Fruit fly (Drosophila melanogaster) whole organism, embryonic: ENCODE results near the gene Fer3.

Experiments used
- Aef1 ChIP-seq: fragments of 200-800 bp; sonication (Bioruptor generic); IDR thresholded peaks from 3 replicates; pipeline ENCODE4 v1.3.6; 2022; ENCODE audit warnings: missing biosample characterization, missing genetic modification characterization
- Asciz ChIP-seq: fragments of 200-800 bp; sonication (Bioruptor generic); optimal IDR thresholded peaks from 2 replicates; lab custom pipeline; 2017; ENCODE audit warnings: missing biosample characterization, mild to moderate bottlenecking, missing genetic modification characterization, missing genetic modification reagents
- Atf-2 ChIP-seq: fragments of 200-800 bp; sonication (Bioruptor generic); optimal IDR thresholded peaks from 2 replicates; lab custom pipeline; 2016; ENCODE audit warnings: missing biosample characterization, missing genetic modification characterization
- Atf3 ChIP-seq: fragments of 200-800 bp; sonication (Bioruptor generic); optimal IDR thresholded peaks from 3 replicates; lab custom pipeline; 2016; ENCODE audit warnings: missing biosample characterization, missing genetic modification characterization
- Bgb ChIP-seq: fragments of 200-800 bp; sonication (Bioruptor generic); IDR thresholded peaks from 2 replicates; pipeline ENCODE4 v1.3.6; 2022; ENCODE audit warnings: missing biosample characterization, missing genetic modification characterization; ENCODE audit not compliant: partially characterized antibody
- BtbVII ChIP-seq: fragments of 200-800 bp; sonication (Bioruptor generic); optimal IDR thresholded peaks from 3 replicates; lab custom pipeline; 2017; ENCODE audit warnings: missing biosample characterization, mild to moderate bottlenecking, missing genetic modification characterization
- CG11085 ChIP-seq: fragments of 200-800 bp; sonication (Bioruptor generic); IDR thresholded peaks from 2 replicates; pipeline ENCODE4 v1.3.6; 2022; ENCODE audit warnings: missing biosample characterization, missing genetic modification characterization
- CG11696 ChIP-seq: fragments of 200-800 bp; sonication (Bioruptor generic); IDR thresholded peaks from 2 replicates; pipeline ENCODE4 v1.3.6; 2022; ENCODE audit warnings: missing biosample characterization, missing genetic modification characterization
- CG12155 ChIP-seq: fragments of 200-800 bp; sonication (Bioruptor generic); optimal IDR thresholded peaks from 3 replicates; lab custom pipeline; 2016; ENCODE audit warnings: missing biosample characterization, missing genetic modification characterization
- CG1233 ChIP-seq: fragments of 200-800 bp; sonication (Bioruptor generic); optimal IDR thresholded peaks from 4 replicates; lab custom pipeline; 2018; ENCODE audit warnings: missing biosample characterization, mild to moderate bottlenecking, missing genetic modification characterization
- CG12942 ChIP-seq: fragments of 200-800 bp; sonication (Bioruptor generic); optimal IDR thresholded peaks from 3 replicates; lab custom pipeline; 2016; ENCODE audit warnings: missing biosample characterization, missing genetic modification characterization
- CG1529 ChIP-seq: fragments of 200-800 bp; sonication (Bioruptor generic); optimal IDR thresholded peaks from 3 replicates; lab custom pipeline; 2018; ENCODE audit warnings: missing biosample characterization, missing genetic modification characterization
- CG15514 ChIP-seq: fragments of 200-800 bp; sonication (Bioruptor generic); optimal IDR thresholded peaks from 3 replicates; lab custom pipeline; 2017; ENCODE audit warnings: missing biosample characterization, missing genetic modification characterization, mild to moderate bottlenecking, moderate library complexity, missing genetic modification reagents
- CG17568 ChIP-seq: fragments of 200-800 bp; sonication (Bioruptor generic); optimal IDR thresholded peaks from 2 replicates; lab custom pipeline; 2018; ENCODE audit warnings: missing biosample characterization, mild to moderate bottlenecking, missing genetic modification characterization, moderate library complexity
- CG17829 ChIP-seq: fragments of 200-800 bp; optimal IDR thresholded peaks from 2 replicates; lab custom pipeline; 2019; ENCODE audit warnings: missing biosample characterization, mild to moderate bottlenecking, missing genetic modification characterization, moderate library complexity
- CG43689 ChIP-seq: fragments of 200-800 bp; sonication (Bioruptor generic); IDR thresholded peaks from 2 replicates; pipeline ENCODE4 v1.3.6; 2022; ENCODE audit warnings: missing biosample characterization, missing genetic modification characterization
- CG4404 ChIP-seq: fragments of 200-800 bp; sonication (Bioruptor generic); IDR thresholded peaks from 2 replicates; pipeline ENCODE4 v1.3.6; 2022; ENCODE audit warnings: missing biosample characterization, missing genetic modification characterization
- CG4820 ChIP-seq: fragments of 200-800 bp; sonication (Bioruptor generic); optimal IDR thresholded peaks from 3 replicates; lab custom pipeline; 2016; ENCODE audit warnings: missing biosample characterization, missing genetic modification characterization
- CG8944 ChIP-seq: fragments of 200-800 bp; sonication (Bioruptor generic); optimal IDR thresholded peaks from 3 replicates; lab custom pipeline; 2016; ENCODE audit warnings: missing biosample characterization, missing genetic modification characterization
- CG9797 ChIP-seq: fragments of 200-800 bp; sonication (Bioruptor generic); optimal IDR thresholded peaks from 3 replicates; lab custom pipeline; 2018; ENCODE audit warnings: missing biosample characterization, mild to moderate bottlenecking, missing genetic modification characterization
- Chrac-16 ChIP-seq: fragments of 200-800 bp; sonication (Bioruptor generic); optimal IDR thresholded peaks from 3 replicates; lab custom pipeline; 2016; ENCODE audit warnings: missing biosample characterization, missing genetic modification characterization
- CoRest ChIP-seq: fragments of 200-800 bp; sonication (Bioruptor generic); optimal IDR thresholded peaks from 3 replicates; lab custom pipeline; 2018; ENCODE audit warnings: missing biosample characterization, mild to moderate bottlenecking, missing genetic modification characterization, moderate library complexity
- CrebB ChIP-seq: fragments of 200-800 bp; sonication (Bioruptor generic); optimal IDR thresholded peaks from 3 replicates; lab custom pipeline; 2018; ENCODE audit warnings: missing biosample characterization, mild to moderate bottlenecking, missing genetic modification characterization
- D19A ChIP-seq: fragments of 200-800 bp; optimal IDR thresholded peaks from 3 replicates; lab custom pipeline; 2019; ENCODE audit warnings: missing biosample characterization, mild to moderate bottlenecking, missing genetic modification characterization, moderate library complexity
- Dbx ChIP-seq: fragments of 200-800 bp; sonication (Bioruptor generic); IDR thresholded peaks from 3 replicates; pipeline ENCODE4 v1.3.6; 2022; ENCODE audit warnings: missing biosample characterization, missing genetic modification characterization
- Dip2 ChIP-seq: fragments of 200-800 bp; sonication (Bioruptor generic); IDR thresholded peaks from 2 replicates; pipeline ENCODE4 v1.3.6; 2022; ENCODE audit warnings: missing biosample characterization, missing genetic modification characterization
- Gug ChIP-seq: fragments of 200-800 bp; sonication (Bioruptor generic); IDR thresholded peaks from 4 replicates; pipeline ENCODE4 v1.3.6; 2022; ENCODE audit warnings: missing biosample characterization, missing genetic modification characterization
- HHEX ChIP-seq: fragments of 200-800 bp; sonication (Bioruptor generic); optimal IDR thresholded peaks from 3 replicates; lab custom pipeline; 2017; ENCODE audit warnings: missing biosample characterization, mild to moderate bottlenecking, missing genetic modification characterization, missing genetic modification reagents
- MBD-R2 ChIP-seq: fragments of 200-800 bp; sonication (Bioruptor generic); IDR thresholded peaks from 2 replicates; pipeline ENCODE4 v1.3.6; 2022; ENCODE audit warnings: missing biosample characterization, missing genetic modification characterization
- Max ChIP-seq: fragments of 200-800 bp; sonication (Bioruptor generic); optimal IDR thresholded peaks from 2 replicates; lab custom pipeline; 2016; ENCODE audit warnings: missing biosample characterization, mild to moderate bottlenecking, missing genetic modification characterization
- Mrtf ChIP-seq: fragments of 200-800 bp; sonication (Bioruptor generic); IDR thresholded peaks from 3 replicates; pipeline ENCODE4 v1.3.6; 2022; ENCODE audit warnings: missing biosample characterization, missing genetic modification characterization
- Sin3A ChIP-seq: fragments of >200 bp; optimal IDR thresholded peaks from 2 replicates; lab custom pipeline; 2018
- Sry-δ ChIP-seq: fragments of 200-800 bp; sonication (Bioruptor generic); optimal IDR thresholded peaks from 2 replicates; lab custom pipeline; 2016; ENCODE audit warnings: missing biosample characterization, missing genetic modification characterization
- cato ChIP-seq: fragments of 200-800 bp; sonication (Bioruptor generic); optimal IDR thresholded peaks from 2 replicates; lab custom pipeline; 2016; ENCODE audit warnings: missing biosample characterization, missing genetic modification characterization, borderline replicate concordance
- crp ChIP-seq, 2 experiments: fragments of 200-800 bp; sonication (Bioruptor generic); optimal IDR thresholded peaks; 2 replicates in 1 of 2; 3 replicates in 1 of 2; lab custom pipeline; 2017; ENCODE audit warnings: missing biosample characterization in 2 of 2, missing genetic modification characterization in 2 of 2, mild to moderate bottlenecking in 1 of 2, moderate library complexity in 1 of 2
- dysf ChIP-seq: fragments of 200-800 bp; sonication (Bioruptor generic); IDR thresholded peaks from 3 replicates; pipeline ENCODE4 v1.3.6; 2022; ENCODE audit warnings: missing biosample characterization, missing genetic modification characterization
- emc ChIP-seq: fragments of 200-800 bp; sonication (Bioruptor generic); optimal IDR thresholded peaks from 2 replicates; lab custom pipeline; 2016; ENCODE audit warnings: missing biosample characterization, missing genetic modification characterization
- ewg ChIP-seq: fragments of 200-800 bp; sonication (Bioruptor generic); optimal IDR thresholded peaks from 3 replicates; lab custom pipeline; 2017; ENCODE audit warnings: mild to moderate bottlenecking, missing biosample characterization, missing genetic modification reagents, missing genetic modification characterization
- eyg ChIP-seq: fragments of 200-800 bp; sonication (Bioruptor generic); optimal IDR thresholded peaks from 3 replicates; lab custom pipeline; 2016; ENCODE audit warnings: missing biosample characterization, missing genetic modification characterization
- fd102C ChIP-seq: fragments of 200-800 bp; sonication (Bioruptor generic); optimal IDR thresholded peaks from 2 replicates; lab custom pipeline; 2018; ENCODE audit warnings: missing biosample characterization, mild to moderate bottlenecking, missing genetic modification characterization, moderate library complexity
- gcm2 ChIP-seq: fragments of 200-800 bp; sonication (Bioruptor generic); optimal IDR thresholded peaks from 2 replicates; lab custom pipeline; 2016; ENCODE audit warnings: missing biosample characterization, missing genetic modification characterization
- gfzf ChIP-seq: fragments of 200-800 bp; sonication (Bioruptor generic); optimal IDR thresholded peaks from 2 replicates; lab custom pipeline; 2016; ENCODE audit warnings: missing biosample characterization, mild to moderate bottlenecking, missing genetic modification characterization, moderate library complexity
- gsb ChIP-seq: fragments of 200-800 bp; sonication (Bioruptor generic); IDR thresholded peaks from 2 replicates; pipeline ENCODE4 v1.3.6; 2022; ENCODE audit warnings: missing biosample characterization, missing genetic modification characterization
- hb ChIP-seq: fragments of 200-800 bp; sonication (Bioruptor generic); IDR thresholded peaks from 3 replicates; pipeline ENCODE4 v1.3.6; 2022; ENCODE audit warnings: missing biosample characterization, missing genetic modification characterization; ENCODE audit not compliant: partially characterized antibody
- hth ChIP-seq: fragments of >200 bp; optimal IDR thresholded peaks from 2 replicates; lab custom pipeline; 2017; ENCODE audit warnings: inconsistent platforms
- klu ChIP-seq: fragments of 200-800 bp; sonication (Bioruptor generic); IDR thresholded peaks from 2 replicates; pipeline ENCODE4 v1.3.6; 2022; ENCODE audit warnings: missing biosample characterization, missing genetic modification characterization
- knrl ChIP-seq: fragments of 200-800 bp; sonication (Bioruptor generic); IDR thresholded peaks from 3 replicates; pipeline ENCODE4 v1.3.6; 2022; ENCODE audit warnings: missing biosample characterization, missing genetic modification characterization; ENCODE audit not compliant: partially characterized antibody
- mld ChIP-seq: fragments of 200-800 bp; sonication (Bioruptor generic); IDR thresholded peaks from 3 replicates; pipeline ENCODE4 v1.3.6; 2022; ENCODE audit warnings: missing biosample characterization, missing genetic modification characterization; ENCODE audit not compliant: partially characterized antibody
- shn ChIP-seq: fragments of 200-800 bp; sonication (Bioruptor generic); optimal IDR thresholded peaks from 3 replicates; lab custom pipeline; 2016; ENCODE audit warnings: missing biosample characterization, missing genetic modification characterization
- tap ChIP-seq: fragments of 200-800 bp; optimal IDR thresholded peaks from 3 replicates; lab custom pipeline; 2019; ENCODE audit warnings: missing biosample characterization, mild to moderate bottlenecking, missing genetic modification characterization, moderate library complexity
- tin ChIP-seq: fragments of 200-800 bp; sonication (Bioruptor generic); optimal IDR thresholded peaks from 3 replicates; lab custom pipeline; 2016; ENCODE audit warnings: missing biosample characterization, missing genetic modification characterization
- tx ChIP-seq: fragments of 200-800 bp; sonication (Bioruptor generic); optimal IDR thresholded peaks from 2 replicates; lab custom pipeline; 2016; ENCODE audit warnings: missing biosample characterization, missing genetic modification characterization

The Fer3 gene

dm6 chr3R:11735337-11735736 is 41.2 kb upstream of the Fer3 start, which contains the start of gene CG14721 (continued):
- TF ChIP-seq Mrtf (GFP tag; lab: Robert Waterston, UW) (no peak), dysf (GFP tag; lab: Robert Waterston, UW) (no peak), fd102C (GFP tag; lab: Kevin White, UChicago) (no peak), Dbx (0 out of 3 replicates have a peak, but pooled peaks have one; percentile 5), Bgb (GFP tag; lab: Robert Waterston, UW) (peak; percentile 36; the same call in 1 of the 2 replicates), hb (no peak), tx (GFP tag; lab: Kevin White, UChicago) (no peak), CG17829 (no peak), Chrac-16 (peak; percentile 23), CoRest (tag; lab: Kevin White, UChicago) (peak; percentile 56), hth (lab: Kevin White, UChicago) (no peak), gcm2 (GFP tag; lab: Kevin White, UChicago) (no peak), Atf-2 (GFP tag; lab: Kevin White, UChicago) (no peak), cato (GFP tag; lab: Kevin White, UChicago) (peak; percentile 0), shn (GFP tag; lab: Kevin White, UChicago) (peak; percentile 11), Max (GFP tag; lab: Kevin White, UChicago) (peak; percentile 68), CG43689 (no peak), Asciz (GFP tag; lab: Kevin White, UChicago) (no peak), MBD-R2 (GFP tag; lab: Robert Waterston, UW) (peak; percentile 84), CG1233 (GFP tag; lab: Kevin White, UChicago) (no peak), Sry-δ (GFP tag; lab: Kevin White, UChicago) (peak; percentile 58), CG15514 (GFP tag; lab: Kevin White, UChicago) (peak; percentile 86), emc (GFP tag; lab: Kevin White, UChicago) (no peak), CG11696 (no peak), knrl (GFP tag; lab: Robert Waterston, UW) (peak; percentile 56), Aef1 (GFP tag; lab: Robert Waterston, UW) (peak; percentile 54), Gug (GFP tag; lab: Robert Waterston, UW) (peak; percentile 24; the same call in 1 of the 4 replicates), CG9797 (GFP tag; lab: Kevin White, UChicago) (peak; percentile 91), HHEX (no peak), Sin3A (lab: Kevin White, UChicago) (peak; percentile 78), CG12155 (GFP tag; lab: Kevin White, UChicago) (peak; percentile 62), CG4404 (no peak), CG11085 (GFP tag; lab: Robert Waterston, UW) (no peak), CG12942 (GFP tag; lab: Kevin White, UChicago) (no peak), D19A (tag; lab: Kevin White, UChicago) (no peak), Dip2 (GFP tag; lab: Robert Waterston, UW) (no peak), mld (GFP tag; lab: Robert Waterston, UW) (no peak), CG17568 (no peak), tin (peak; percentile 10), ewg (GFP tag; lab: Kevin White, UChicago) (peak; percentile 62), CG4820 (GFP tag; lab: Kevin White, UChicago) (no peak), klu (GFP tag; lab: Robert Waterston, UW) (no peak), gsb (GFP tag; lab: Robert Waterston, UW) (no peak), CG1529 (GFP tag; lab: Kevin White, UChicago) (no peak), eyg (GFP tag; lab: Kevin White, UChicago) (no peak), gfzf (GFP tag; lab: Kevin White, UChicago) (peak; percentile 83), Atf3 (GFP tag; lab: Kevin White, UChicago) (no peak), CG8944 (GFP tag; lab: Kevin White, UChicago) (no peak), crp (GFP tag; optimal IDR thresholded peaks at IDR 0.05; lab: Kevin White, UChicago) (peak in 1 of 2 experiments; percentile 52), CrebB (tag; lab: Kevin White, UChicago) (no peak), BtbVII (GFP tag; lab: Kevin White, UChicago) (no peak), tap (tag; lab: Kevin White, UChicago) (no peak)
